Worm (Caenorhabditis elegans): Measurements from ENCODE around the gene heri-1.

The heri-1 gene

DNA sequence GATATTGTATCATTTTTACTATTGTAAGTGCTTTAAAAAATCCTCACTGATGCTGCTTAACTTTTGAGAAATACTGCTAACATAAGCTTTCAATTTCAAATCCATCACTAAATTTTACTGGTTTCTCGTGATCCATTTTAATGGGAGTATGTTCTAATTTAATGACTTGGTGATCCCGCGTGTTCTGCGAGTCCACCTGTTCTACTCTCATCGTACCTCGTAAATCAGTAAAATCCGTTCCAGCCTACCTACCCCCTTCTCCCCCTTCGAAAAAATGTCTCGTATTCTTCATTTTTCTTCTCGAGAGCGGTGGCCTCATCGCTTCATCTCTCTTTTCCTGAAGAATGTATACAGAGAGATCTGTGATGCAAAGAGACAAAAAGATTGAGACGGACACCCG, 22.5 kb upstream of the heri-1 start:
- TF ChIP-seq nhr-90 (tag; optimal IDR thresholded peaks at IDR 0.05): no peak
- TF ChIP-seq attf-6 (GFP tag; IDR thresholded peaks at IDR 0.05): no peak
- no peak for TF ChIP-seq lin-40 (tag; optimal IDR thresholded peaks at IDR 0.05)
- TF ChIP-seq egrh-3 (GFP tag; IDR thresholded peaks at IDR 0.05): no peak
- TF ChIP-seq unc-62 (GFP tag; optimal IDR thresholded peaks at IDR 0.05): no peak
- TF ChIP-seq tbx-9 (tag; optimal IDR thresholded peaks at IDR 0.05; ENCODE audit: borderline replicate concordance): no peak

DNA sequence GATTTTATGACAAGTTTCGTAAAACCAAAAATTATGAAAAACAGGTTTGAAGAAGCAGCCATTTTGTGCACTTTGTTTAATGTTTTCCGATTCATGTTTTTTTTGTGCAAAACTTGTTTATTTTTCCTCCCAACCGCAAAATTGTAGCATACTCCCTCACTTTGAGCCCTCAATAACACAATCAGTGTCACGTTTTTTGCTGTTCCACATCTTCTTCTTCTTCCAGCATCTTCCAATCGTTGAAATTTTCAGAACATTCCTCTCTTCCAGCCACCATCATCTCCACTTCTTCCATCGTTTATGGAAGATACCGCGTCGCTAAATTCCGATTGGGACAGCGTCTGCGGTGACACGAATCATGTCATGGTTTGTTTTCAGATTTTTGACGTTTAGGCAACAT, 19.6 kb upstream of the heri-1 start, which contains the start of gene abts-3:
Gene abts-3 (plus strand): TSS at position 301 of the 400 bp plus-strand sequence.
- TF ChIP-seq ceh-91 (GFP tag; IDR thresholded peaks at IDR 0.05) (no peak), ztf-26 (tag; optimal IDR thresholded peaks at IDR 0.05) (no peak), mxl-1 (tag; optimal IDR thresholded peaks at IDR 0.05) (no peak), F52B5.7 (tag; optimal IDR thresholded peaks at IDR 0.05) (no peak), B0261.1 (tag; optimal IDR thresholded peaks at IDR 0.05) (no peak), zfh-2 (GFP tag; conservative IDR thresholded peaks at IDR 0.05) (no peak), bed-1 (GFP tag; IDR thresholded peaks at IDR 0.05) (no peak), ztf-28 (GFP tag; IDR thresholded peaks at IDR 0.05) (no peak), zim-3 (tag; optimal IDR thresholded peaks at IDR 0.05) (no peak), snpc-1.3 (tag; optimal IDR thresholded peaks at IDR 0.05; ENCODE audit: insufficient read depth) (no peak), efl-1 (GFP tag; optimal IDR thresholded peaks at IDR 0.05) (no peak), lsl-1 (GFP tag; optimal IDR thresholded peaks at IDR 0.05) (no peak), lin-40 (tag; optimal IDR thresholded peaks at IDR 0.05) (no peak), egrh-3 (GFP tag; IDR thresholded peaks at IDR 0.05) (no peak)

DNA sequence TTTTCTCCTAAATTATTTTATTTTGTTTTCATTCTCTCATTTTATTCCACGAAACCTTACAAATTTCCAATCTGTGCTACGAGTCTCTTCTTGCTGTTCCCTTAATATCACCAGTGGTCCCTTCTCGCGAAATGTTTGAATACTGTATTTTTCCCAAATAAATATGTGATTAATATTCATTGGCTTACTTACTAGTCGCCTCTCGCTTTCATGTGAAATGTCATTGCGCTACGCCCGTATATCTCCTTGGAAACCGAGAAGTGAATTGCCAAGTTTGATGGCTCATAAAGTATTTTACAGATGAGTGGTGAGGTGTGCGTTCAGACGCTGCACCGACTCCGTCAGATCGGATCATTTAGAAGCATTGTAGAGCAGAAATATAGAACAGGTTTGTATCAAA, 12.3 kb upstream of the heri-1 start, which contains the start of gene rars-2:
Gene rars-2 (plus strand): TSS at position 301 of the 400 bp plus-strand sequence.
- no peak for TF ChIP-seq rec-8 (tag; optimal IDR thresholded peaks at IDR 0.05)
- no peak for TF ChIP-seq die-1 (tag; optimal IDR thresholded peaks at IDR 0.05)
- no peak for TF ChIP-seq egrh-3 (GFP tag; IDR thresholded peaks at IDR 0.05)
- TF ChIP-seq pha-4 (tag; optimal IDR thresholded peaks at IDR 0.05): no peak
- TF ChIP-seq Y95B8A.8 (GFP tag; IDR thresholded peaks at IDR 0.05): no peak
- no peak for TF ChIP-seq C06A6.2 (GFP tag; conservative IDR thresholded peaks at IDR 0.05)
- TF ChIP-seq chd-7 (tag; optimal IDR thresholded peaks at IDR 0.05): no peak
- TF ChIP-seq egl-18 (GFP tag; IDR thresholded peaks at IDR 0.05): no peak
- TF ChIP-seq Y53G8AR.9 (GFP tag; conservative IDR thresholded peaks at IDR 0.05): no peak
- no peak for TF ChIP-seq D2030.7 (GFP tag; IDR thresholded peaks at IDR 0.05)
- TF ChIP-seq madf-6 (GFP tag; IDR thresholded peaks at IDR 0.05): peak; percentile 39; the same call in 1 of the 2 replicates
- TF ChIP-seq ztf-6 (GFP tag; IDR thresholded peaks at IDR 0.05): no peak
- TF ChIP-seq madf-8 (GFP tag; conservative IDR thresholded peaks at IDR 0.05): 0 out of 2 replicates have a peak, but pooled peaks have one; percentile 8

DNA sequence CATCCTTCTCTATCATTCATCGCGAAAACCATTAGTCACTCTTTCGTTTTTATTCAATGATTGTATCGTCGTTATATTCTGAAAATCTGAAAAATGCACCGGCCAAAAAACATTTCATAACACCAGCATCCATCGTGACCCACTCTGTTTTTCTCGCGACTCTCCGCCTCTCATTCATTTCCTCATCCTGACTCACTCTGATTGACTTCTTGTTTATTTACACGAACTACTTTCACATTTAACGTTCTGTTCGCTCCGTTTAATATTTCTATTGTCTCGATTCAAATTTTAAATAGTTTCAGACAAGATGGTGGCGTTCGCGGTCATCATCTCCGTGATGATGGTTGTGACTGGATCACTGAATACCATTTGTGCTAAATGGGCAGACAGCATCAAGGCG, 10.5 kb upstream of the heri-1 start, which contains the start of gene C29H12.2:
Gene C29H12.2 (plus strand): TSS at position 297 of the 400 bp plus-strand sequence.
- TF ChIP-seq ztf-3 (GFP tag; optimal IDR thresholded peaks at IDR 0.05): no peak
- TF ChIP-seq cebp-1 (GFP tag; IDR thresholded peaks at IDR 0.05): peak; percentile 73; the same call in 1 of the 2 replicates
- TF ChIP-seq cebp-1 (tag; optimal IDR thresholded peaks at IDR 0.05): peak; percentile 86
- TF ChIP-seq lin-54 (GFP tag; optimal IDR thresholded peaks at IDR 0.05): no peak
- TF ChIP-seq aptf-2 (GFP tag; conservative IDR thresholded peaks at IDR 0.05): no peak
- TF ChIP-seq ztf-18 (tag; optimal IDR thresholded peaks at IDR 0.05): no peak
- TF ChIP-seq F52B5.7 (tag; optimal IDR thresholded peaks at IDR 0.05): no peak
